Fruit fly (Drosophila melanogaster) S2 (cell line): Measurements from ENCODE around the gene Sarm.

ENCODE experiments used
- CG8478 ChIP-seq: fragments of >200 bp; optimal IDR thresholded peaks from 2 replicates; lab custom pipeline; 2018
- CTCF ChIP-seq, 2 experiments: fragments of >200 bp; optimal IDR thresholded peaks; 2 replicates each; lab custom pipeline; 2018

DNA sequence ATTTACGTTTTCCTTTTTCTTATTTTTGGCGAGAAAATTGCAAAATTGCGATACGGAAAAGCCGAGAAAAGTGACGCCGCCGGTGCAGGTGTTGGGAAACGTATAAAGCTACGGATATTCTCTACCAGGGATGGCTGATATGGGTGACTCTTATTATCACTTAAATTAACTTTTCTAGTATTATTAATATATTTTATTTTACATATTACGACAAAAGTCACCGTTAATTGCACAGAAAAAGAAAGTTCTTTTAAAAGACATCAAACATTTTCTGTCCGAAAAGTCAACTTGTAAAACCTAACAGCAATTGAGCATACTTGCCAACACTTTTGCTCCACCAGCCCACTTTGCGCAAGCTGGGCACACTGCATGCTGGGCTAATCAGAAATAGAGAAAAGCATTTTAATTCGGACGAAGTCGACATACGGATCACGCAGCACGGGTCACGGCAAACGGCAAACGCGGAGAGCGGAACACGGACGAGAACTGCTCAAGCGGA lies 64.1 kb downstream of the Sarm start, which contains the start of the genes Cds and Uba2:
- TF ChIP-seq CTCF (optimal IDR thresholded peaks at IDR 0.05; lab: Kevin White, UChicago) (no peak), CG8478 (no peak)
